Worm (Caenorhabditis elegans) whole organism, midembryonic: Measurements from ENCODE around the gene B0454.5.
A peak's percentile ranks its signal among the peaks of the same experiment; 100 is the strongest.

ENCODE experiments used
- T22C8.4 ChIP-seq: fragments of 200-800 bp; sonication (Bioruptor generic); IDR thresholded peaks from 2 replicates; pipeline ENCODE4 v1.3.6; 2022; ENCODE audit warnings: missing genetic modification characterization, missing compliant biosample characterization
- cog-1 ChIP-seq: sonication (generic microtip); optimal IDR thresholded peaks from 2 replicates; lab custom pipeline; 2016; ENCODE audit warnings: missing genetic modification characterization, missing compliant biosample characterization
- flt-1 ChIP-seq: fragments of 200-800 bp; sonication (Bioruptor generic); IDR thresholded peaks from 2 replicates; pipeline ENCODE4 v1.3.6; 2022; ENCODE audit warnings: missing genetic modification characterization, missing compliant biosample characterization
- klf-2 ChIP-seq: fragments of 200-800 bp; sonication (Bioruptor generic); conservative IDR thresholded peaks from 2 replicates; pipeline ENCODE4 v1.3.6; 2022; ENCODE audit warnings: missing genetic modification reagents, missing genetic modification characterization, missing compliant biosample characterization
- med-1 ChIP-seq: sonication (generic microtip); optimal IDR thresholded peaks from 2 replicates; lab custom pipeline; 2017; ENCODE audit warnings: missing genetic modification characterization, mild to moderate bottlenecking, missing compliant biosample characterization, antibody characterized with exemption, missing genetic modification reagents; ENCODE audit not compliant: insufficient read depth
- ref-1 ChIP-seq: fragments of 200-800 bp; sonication (Bioruptor generic); conservative IDR thresholded peaks from 2 replicates; pipeline ENCODE4 v1.3.6; 2022; ENCODE audit warnings: missing genetic modification reagents, missing genetic modification characterization, missing compliant biosample characterization
- tab-1 ChIP-seq: fragments of 200-800 bp; sonication (Bioruptor generic); IDR thresholded peaks from 2 replicates; pipeline ENCODE4 v1.3.6; 2022; ENCODE audit warnings: missing genetic modification characterization, missing compliant biosample characterization
- ztf-23 ChIP-seq: fragments of 200-800 bp; sonication (Bioruptor generic); IDR thresholded peaks from 2 replicates; pipeline ENCODE4 v1.3.6; 2022; ENCODE audit warnings: missing genetic modification reagents, missing genetic modification characterization, missing compliant biosample characterization
- ztf-29 ChIP-seq: fragments of 200-800 bp; sonication (Bioruptor generic); IDR thresholded peaks from 2 replicates; pipeline ENCODE4 v1.3.6; 2022; ENCODE audit warnings: missing genetic modification reagents, missing genetic modification characterization, missing compliant biosample characterization

The B0454.5 gene

DNA sequence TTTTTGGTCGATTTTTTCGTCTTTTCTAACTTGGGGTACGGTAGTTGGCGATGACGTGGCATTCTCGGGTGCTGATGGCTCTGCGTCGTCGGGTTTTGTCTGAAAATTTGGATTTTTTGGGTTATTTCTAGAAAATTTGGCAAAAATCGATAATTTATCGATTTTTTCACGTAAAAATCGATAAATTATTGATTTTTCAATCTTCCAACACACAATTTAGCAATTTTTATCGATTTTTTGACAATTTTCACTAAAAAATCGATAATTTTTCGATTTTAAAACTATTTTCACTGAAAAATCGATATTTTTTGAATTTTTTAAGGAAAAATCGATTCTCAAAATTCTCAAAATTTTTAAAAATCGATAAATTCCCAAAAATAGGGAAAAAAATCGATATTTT, 24.2 kb downstream of the B0454.5 start:
- peak; percentile 41 for TF ChIP-seq T22C8.4 (GFP tag; lab: Robert Waterston, UW)
- TF ChIP-seq flt-1: no peak

DNA sequence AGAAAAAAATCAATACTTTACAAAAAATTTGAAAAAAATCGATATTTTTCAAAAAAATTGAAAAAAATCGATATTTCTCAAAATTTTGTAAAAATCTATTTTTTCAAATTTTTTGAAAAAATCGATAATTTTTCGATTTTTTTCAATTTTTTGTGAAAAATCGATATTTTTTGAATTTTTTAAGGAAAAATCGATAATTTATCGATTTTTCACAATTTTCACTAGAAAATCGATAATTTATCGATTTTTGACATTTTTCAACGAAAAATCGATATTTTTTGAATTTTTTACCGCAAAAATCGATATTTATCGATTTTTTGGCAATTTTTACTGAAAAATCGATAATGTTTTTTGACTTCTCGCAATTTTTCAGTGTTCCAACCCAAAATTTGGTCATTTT, 24.7 kb downstream of the B0454.5 start:
- TF ChIP-seq med-1 (GFP tag; lab: Kevin White, UChicago) (no peak), T22C8.4 (GFP tag; lab: Robert Waterston, UW) (peak; percentile 88)

DNA sequence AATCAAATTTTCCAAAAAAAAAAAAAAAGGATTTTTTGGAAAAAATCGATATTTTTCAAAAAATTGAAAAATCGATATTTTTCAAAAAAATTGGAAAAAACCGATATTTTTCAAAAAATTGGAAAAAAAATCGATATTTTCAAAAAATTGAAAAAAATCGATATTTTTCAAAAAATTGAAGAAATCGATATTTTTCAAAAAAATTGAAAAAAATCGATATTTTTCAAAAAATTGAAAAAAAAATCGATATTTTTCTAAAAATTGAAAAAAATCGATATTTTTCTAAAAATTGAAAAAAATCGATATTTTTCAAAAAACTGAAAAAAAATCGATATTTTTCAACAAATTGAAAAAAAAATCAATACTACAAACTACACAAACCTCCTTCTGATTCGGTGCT, 25.3 kb downstream of the B0454.5 start:
- no peak for TF ChIP-seq ztf-29 (GFP tag; lab: Robert Waterston, UW)
- peak; percentile 93 for TF ChIP-seq T22C8.4 (GFP tag; lab: Robert Waterston, UW)

DNA sequence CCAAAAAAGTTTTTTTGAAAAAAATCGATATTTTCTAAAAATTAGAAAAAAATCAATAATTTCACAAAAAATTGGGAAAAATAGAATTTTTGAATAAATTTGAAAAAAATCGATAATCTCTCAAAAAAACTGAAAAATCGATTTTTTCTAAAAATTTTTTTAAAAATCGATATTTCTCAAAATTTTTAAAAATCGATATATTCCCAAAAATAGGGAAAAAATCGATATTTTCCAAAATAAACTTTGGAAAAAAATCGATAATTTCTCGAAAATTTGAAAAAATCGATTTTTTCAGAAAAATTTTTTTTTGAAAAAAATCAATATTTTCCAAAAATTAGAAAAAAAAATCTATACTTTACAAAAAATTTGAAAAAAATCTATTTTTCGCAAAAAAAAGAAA, 26.0 kb downstream of the B0454.5 start:
- TF ChIP-seq flt-1: no peak
- TF ChIP-seq T22C8.4 (GFP tag; lab: Robert Waterston, UW): peak; percentile 75
- no peak for TF ChIP-seq cog-1 (tag; lab: Kevin White, UChicago)

- no peak for TF ChIP-seq klf-2 (GFP tag; lab: Robert Waterston, UW)
- TF ChIP-seq cog-1 (tag; lab: Kevin White, UChicago): no peak
- TF ChIP-seq flt-1: no peak
- TF ChIP-seq ztf-29 (GFP tag; lab: Robert Waterston, UW): no peak
- TF ChIP-seq T22C8.4 (GFP tag; lab: Robert Waterston, UW): no peak
- no peak for TF ChIP-seq tab-1 (GFP tag; lab: Robert Waterston, UW)
- no peak for TF ChIP-seq ztf-23 (GFP tag; lab: Robert Waterston, UW)
- TF ChIP-seq med-1 (GFP tag; lab: Kevin White, UChicago): no peak
- no peak for TF ChIP-seq ref-1 (GFP tag; lab: Robert Waterston, UW)
These were observed 26.4 kb downstream of the B0454.5 start for ce11 chrII:3065086-3065485.

DNA sequence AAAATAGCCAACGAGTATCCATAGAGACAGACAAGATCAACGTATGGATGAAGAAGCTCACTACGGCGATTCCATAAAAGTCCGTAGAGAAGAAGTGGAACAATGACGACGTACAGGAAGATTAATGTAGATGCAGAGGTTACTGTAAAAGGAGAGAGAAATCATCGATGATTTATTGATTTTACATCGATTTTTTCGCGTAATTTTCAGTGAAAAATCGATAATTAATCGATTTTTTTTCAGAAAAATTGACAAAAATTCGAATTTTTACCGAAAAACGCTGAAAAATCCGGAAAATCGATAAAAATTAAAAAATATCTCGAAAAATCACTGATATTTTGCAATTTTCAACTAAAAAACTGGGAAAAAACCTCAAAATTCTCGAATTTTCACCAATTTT, 27.7 kb downstream of the B0454.5 start:
- TF ChIP-seq cog-1 (tag; lab: Kevin White, UChicago) (no peak), T22C8.4 (GFP tag; lab: Robert Waterston, UW) (0 out of 2 replicates have a peak, but pooled peaks have one; percentile 50)

- TF ChIP-seq tab-1 (GFP tag; lab: Robert Waterston, UW) (no peak), T22C8.4 (GFP tag; lab: Robert Waterston, UW) (peak; percentile 67; the same call in 1 of the 2 replicates), ztf-29 (GFP tag; lab: Robert Waterston, UW) (no peak)
These were observed 28.8 kb downstream of the B0454.5 start for ce11 chrII:3067447-3067846.

DNA sequence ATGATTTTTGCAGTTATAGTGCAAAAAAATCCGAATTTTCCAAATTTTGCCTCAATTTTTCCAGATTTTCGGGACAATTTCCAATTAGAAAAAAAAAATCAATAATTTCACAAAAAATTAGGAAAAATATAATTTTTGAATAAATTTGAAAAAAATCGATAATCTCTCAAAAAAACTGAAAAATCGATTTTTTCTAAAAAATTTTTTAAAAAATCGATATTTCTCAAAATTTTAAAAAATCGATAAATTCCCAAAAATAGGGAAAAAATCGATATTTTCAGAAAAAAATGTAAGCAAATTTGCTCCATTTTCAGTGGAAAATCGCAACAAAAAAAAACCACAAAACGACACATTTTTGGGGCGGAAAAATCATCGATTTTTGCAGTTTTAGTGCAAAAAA, 29.2 kb downstream of the B0454.5 start:
- TF ChIP-seq med-1 (GFP tag; lab: Kevin White, UChicago) (no peak), T22C8.4 (GFP tag; lab: Robert Waterston, UW) (peak; percentile 89), cog-1 (tag; lab: Kevin White, UChicago) (no peak), klf-2 (GFP tag; lab: Robert Waterston, UW) (no peak), ztf-23 (GFP tag; lab: Robert Waterston, UW) (no peak), tab-1 (GFP tag; lab: Robert Waterston, UW) (no peak), ztf-29 (GFP tag; lab: Robert Waterston, UW) (no peak)

ce11 chrII:3068646-3069045, 30.0 kb downstream of the B0454.5 start:
- TF ChIP-seq T22C8.4 (GFP tag; lab: Robert Waterston, UW) (peak; percentile 21; the same call in 1 of the 2 replicates), cog-1 (tag; lab: Kevin White, UChicago) (no peak)

- TF ChIP-seq ztf-29 (GFP tag; lab: Robert Waterston, UW) (no peak), T22C8.4 (GFP tag; lab: Robert Waterston, UW) (peak; percentile 89), cog-1 (tag; lab: Kevin White, UChicago) (no peak)
These were observed 31.5 kb downstream of the B0454.5 start for ce11 chrII:3070182-3070581.

ce11 chrII:3071012-3071749, 32.5 kb downstream of the B0454.5 start, which contains the start of gene Y25C1A.7:
Gene Y25C1A.7 (minus strand): TSS chrII:3071062.
- TF ChIP-seq cog-1 (tag; lab: Kevin White, UChicago) (no peak), flt-1 (no peak), ztf-29 (GFP tag; lab: Robert Waterston, UW) (peak; percentile 13; the same call in 1 of the 2 replicates), T22C8.4 (GFP tag; lab: Robert Waterston, UW) (0 out of 2 replicates have a peak, but pooled peaks have one; percentile 15), ref-1 (GFP tag; lab: Robert Waterston, UW) (no peak), med-1 (GFP tag; lab: Kevin White, UChicago) (no peak), klf-2 (GFP tag; lab: Robert Waterston, UW) (no peak)
